Worm (Caenorhabditis elegans): ENCODE results near the gene ZK856.16.

ZK856.16 gene

DNA sequence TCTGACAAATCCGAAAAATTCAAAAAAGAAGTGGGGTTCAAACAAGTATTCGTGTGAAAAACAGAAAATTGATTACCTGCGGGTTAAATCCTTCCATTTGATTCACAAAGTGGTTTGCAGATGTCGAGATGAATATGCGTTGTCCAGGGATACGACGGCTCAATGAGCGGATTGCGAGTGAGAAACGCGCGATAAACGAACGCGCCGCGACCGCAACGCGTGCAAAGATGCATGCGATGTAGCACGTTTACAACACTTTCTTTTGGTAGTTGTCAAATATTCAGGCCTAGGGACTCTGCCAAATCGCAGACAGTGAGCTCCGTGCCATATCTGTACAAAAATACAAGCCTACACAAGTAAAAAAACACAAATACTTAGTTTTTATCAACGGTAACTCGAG, 33.3 kb upstream of the ZK856.16 start, which contains the start of gene fubl-1:
Gene fubl-1, minus strand, starts transcription at position 202 of the 400 bp plus-strand sequence.
- TF ChIP-seq dao-5 (tag; optimal IDR thresholded peaks at IDR 0.05) (no peak), W03F9.2 (tag; optimal IDR thresholded peaks at IDR 0.05) (no peak)

DNA sequence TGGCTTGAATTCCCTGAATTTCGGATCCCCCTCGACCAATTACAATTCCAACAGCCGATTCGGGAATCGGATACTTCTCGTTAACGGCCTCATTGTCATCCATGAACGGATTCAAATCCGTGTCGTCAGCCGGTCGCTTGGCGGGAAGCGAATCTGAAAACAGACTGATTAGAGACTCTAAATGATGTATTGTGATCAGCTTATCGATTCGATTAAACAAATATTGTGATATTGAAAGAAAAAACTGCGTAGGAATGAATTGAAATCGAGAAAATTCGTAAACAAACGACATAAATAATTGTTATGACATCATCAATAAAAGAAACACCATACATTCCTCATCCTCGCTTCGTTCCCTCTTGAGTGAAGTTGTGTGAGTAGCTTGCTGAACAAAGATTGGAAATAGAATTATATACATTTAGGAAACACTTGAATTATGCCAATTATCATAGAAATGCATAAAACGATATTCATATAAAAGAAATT, 32.6 kb upstream of the ZK856.16 start:
- no peak for TF ChIP-seq W03F9.2 (tag; optimal IDR thresholded peaks at IDR 0.05)
- no peak for TF ChIP-seq dao-5 (tag; optimal IDR thresholded peaks at IDR 0.05)
- no peak for TF ChIP-seq him-1 (tag; optimal IDR thresholded peaks at IDR 0.05)

DNA sequence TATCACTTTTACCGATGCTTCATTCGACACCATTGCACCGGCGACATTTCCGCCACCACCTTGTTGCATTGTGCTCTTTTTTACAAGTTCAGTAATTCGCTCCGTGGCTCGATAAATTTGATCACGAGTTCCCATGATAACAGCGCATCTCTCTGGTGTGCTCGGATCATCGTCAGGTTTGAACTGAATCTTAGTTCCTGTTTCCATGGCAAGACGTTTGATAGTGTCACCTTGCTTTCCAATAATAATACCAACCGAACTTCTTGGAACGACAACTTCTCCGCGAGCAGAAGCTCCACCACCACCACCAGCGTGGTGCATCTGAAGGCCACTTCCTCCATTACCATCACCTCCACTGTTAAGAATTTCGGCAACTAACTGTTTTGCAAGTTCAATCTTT, 31.8 kb upstream of the ZK856.16 start:
- TF ChIP-seq him-1 (tag; optimal IDR thresholded peaks at IDR 0.05) (no peak), W03F9.2 (tag; optimal IDR thresholded peaks at IDR 0.05) (no peak), dao-5 (tag; optimal IDR thresholded peaks at IDR 0.05) (no peak)

DNA sequence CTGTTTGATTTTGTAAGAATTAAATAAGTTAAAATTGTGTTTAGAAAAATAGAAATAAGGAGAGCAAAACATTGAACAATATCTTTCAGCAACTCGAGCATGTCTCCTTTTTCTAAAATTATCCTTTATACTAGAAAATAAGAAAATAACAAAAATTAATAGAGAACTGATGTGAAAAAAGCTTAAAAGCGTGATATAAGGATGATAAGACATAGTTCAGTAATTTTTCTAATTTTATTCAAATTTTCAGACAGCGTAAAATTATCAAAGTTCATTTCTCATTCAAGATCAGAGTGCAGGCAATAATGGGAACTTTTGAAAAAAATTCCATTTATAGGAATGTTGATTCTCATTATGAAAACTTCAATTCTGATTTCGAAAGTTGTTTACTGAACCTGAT, 27.9 kb upstream of the ZK856.16 start, which contains the start of gene str-182:
Gene str-182, minus strand, starts transcription at position 101 of the 400 bp plus-strand sequence.
- TF ChIP-seq dao-5 (tag; optimal IDR thresholded peaks at IDR 0.05): no peak
- no peak for TF ChIP-seq W03F9.2 (tag; optimal IDR thresholded peaks at IDR 0.05)
- TF ChIP-seq him-1 (tag; optimal IDR thresholded peaks at IDR 0.05): no peak

DNA sequence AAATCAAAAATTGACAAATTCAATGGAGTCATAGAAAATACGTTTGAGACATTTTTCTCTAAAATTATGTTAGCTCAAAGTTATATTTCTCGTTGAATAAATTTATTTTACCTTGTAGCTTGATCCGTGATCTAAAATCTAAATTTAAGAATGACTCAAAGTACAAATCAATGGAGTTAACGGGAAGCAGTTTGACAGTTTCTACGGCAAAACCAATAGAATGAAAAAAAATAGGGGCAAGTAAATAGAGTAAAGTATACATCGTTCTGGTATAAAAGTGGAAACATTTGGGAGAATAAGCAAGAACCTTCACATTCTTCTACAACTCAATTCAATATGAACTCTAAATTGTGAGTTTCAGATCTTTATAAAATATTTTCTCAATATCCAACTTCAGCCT, 25.5 kb upstream of the ZK856.16 start, which contains the start of gene fipr-6:
Gene fipr-6, plus strand, starts transcription at position 301 of the 400 bp plus-strand sequence.
- TF ChIP-seq dao-5 (tag; optimal IDR thresholded peaks at IDR 0.05): no peak
- no peak for TF ChIP-seq W03F9.2 (tag; optimal IDR thresholded peaks at IDR 0.05)
- no peak for TF ChIP-seq him-1 (tag; optimal IDR thresholded peaks at IDR 0.05)

DNA sequence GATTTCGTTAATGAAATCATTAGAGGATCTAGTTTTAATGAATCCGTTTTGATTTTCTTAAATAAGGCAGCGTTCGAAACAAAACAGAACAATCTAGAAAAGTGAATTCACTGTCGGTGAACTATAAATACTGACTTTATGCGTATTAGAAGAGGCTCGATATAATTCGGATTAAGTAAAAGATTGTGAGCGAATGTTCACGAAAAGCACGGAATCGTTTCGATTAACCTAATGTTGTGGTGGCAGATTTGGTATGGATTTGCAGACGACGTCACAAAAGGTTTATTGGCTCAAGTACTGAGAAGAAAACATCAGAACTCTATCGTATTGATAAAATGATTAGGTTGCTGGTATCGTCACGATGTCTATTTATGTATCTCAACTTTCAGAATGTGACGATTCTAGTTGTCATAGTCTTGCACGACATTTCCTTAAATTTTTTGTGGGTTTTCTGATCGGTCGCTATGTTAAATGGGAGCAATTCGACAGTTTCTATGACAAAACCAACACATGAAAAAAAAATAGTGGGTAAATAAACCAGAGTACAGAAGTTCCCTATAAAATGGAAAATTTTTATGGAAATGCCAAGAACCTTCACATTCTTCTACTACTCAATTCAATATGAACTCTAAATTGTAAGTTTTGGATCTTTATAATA, 24.0 kb upstream of the ZK856.16 start, which contains the start of the genes pyt-1 and fipr-7:
Gene pyt-1, minus strand, starts transcription at position 101 of the 658 bp plus-strand sequence.
Gene fipr-7, plus strand, starts transcription at position 608 of the 658 bp plus-strand sequence.
- TF ChIP-seq W03F9.2 (tag; optimal IDR thresholded peaks at IDR 0.05) (no peak), dao-5 (tag; optimal IDR thresholded peaks at IDR 0.05) (no peak), him-1 (tag; optimal IDR thresholded peaks at IDR 0.05) (no peak)

DNA sequence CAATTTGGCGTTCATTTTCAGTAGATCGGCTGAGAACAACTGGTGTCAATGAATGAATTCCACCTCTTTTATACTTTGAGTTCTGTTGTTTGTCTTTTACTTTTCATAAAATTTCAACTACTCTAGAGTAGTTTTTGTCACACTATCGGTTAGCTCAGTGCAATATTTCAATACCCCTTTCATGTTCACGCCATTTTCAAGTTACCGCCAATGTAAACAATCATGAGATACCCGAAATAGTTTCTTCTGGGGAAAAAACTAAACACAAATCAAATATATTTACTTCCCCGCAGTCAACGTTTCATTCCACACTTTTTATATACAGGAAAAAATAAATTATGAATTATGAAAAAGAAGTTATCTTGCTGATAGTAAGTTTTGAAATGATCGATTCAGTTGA, 23.0 kb upstream of the ZK856.16 start, which contains the start of gene fipr-4:
Gene fipr-4, minus strand, starts transcription at position 101 of the 400 bp plus-strand sequence.
- TF ChIP-seq W03F9.2 (tag; optimal IDR thresholded peaks at IDR 0.05) (no peak), dao-5 (tag; optimal IDR thresholded peaks at IDR 0.05) (no peak), him-1 (tag; optimal IDR thresholded peaks at IDR 0.05) (no peak)

DNA sequence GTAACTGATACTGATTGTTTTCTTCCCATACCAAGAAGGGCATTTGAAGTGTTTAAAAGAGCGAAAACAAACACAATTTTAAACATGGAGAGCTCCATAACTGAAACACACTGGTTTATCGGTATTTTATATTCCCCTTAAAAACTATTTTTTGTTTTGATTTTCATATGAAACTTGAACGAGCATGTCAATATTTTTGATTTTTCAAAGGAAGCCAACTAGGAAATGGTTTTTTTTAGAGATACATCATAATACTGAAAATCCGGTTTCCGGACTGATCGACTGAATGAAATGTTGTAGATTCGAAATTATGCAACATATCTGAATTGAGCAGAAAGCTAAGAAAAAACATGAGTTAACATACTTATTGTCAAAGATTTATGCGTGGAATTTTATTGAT, 21.9 kb upstream of the ZK856.16 start, which contains the start of gene ttr-19:
Gene ttr-19, minus strand, starts transcription at position 101 of the 400 bp plus-strand sequence.
- TF ChIP-seq dao-5 (tag; optimal IDR thresholded peaks at IDR 0.05): no peak
- no peak for TF ChIP-seq W03F9.2 (tag; optimal IDR thresholded peaks at IDR 0.05)
- TF ChIP-seq him-1 (tag; optimal IDR thresholded peaks at IDR 0.05): no peak

DNA sequence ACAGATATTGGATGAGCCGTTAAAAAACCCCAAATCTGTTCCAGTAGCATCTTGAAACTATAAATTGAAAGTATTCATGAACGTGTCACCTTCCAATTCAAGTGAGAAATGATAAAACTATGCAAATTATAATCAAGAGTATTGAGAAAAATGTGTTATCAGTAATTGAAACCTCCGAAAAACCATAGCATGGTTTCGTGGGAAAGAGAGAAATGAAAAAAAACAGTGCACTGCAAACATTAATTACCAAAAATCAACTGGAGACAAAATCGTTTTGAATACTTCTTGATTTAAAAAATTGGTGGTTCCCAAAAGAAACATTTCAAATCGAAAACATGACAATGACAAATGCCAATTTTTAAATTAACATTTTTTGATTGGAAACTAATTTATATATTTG, 20.2 kb upstream of the ZK856.16 start, which contains the start of gene daf-36:
Gene daf-36, minus strand, starts transcription at position 101 of the 400 bp plus-strand sequence.
- no peak for TF ChIP-seq dao-5 (tag; optimal IDR thresholded peaks at IDR 0.05)
- no peak for TF ChIP-seq W03F9.2 (tag; optimal IDR thresholded peaks at IDR 0.05)
- no peak for TF ChIP-seq him-1 (tag; optimal IDR thresholded peaks at IDR 0.05)

DNA sequence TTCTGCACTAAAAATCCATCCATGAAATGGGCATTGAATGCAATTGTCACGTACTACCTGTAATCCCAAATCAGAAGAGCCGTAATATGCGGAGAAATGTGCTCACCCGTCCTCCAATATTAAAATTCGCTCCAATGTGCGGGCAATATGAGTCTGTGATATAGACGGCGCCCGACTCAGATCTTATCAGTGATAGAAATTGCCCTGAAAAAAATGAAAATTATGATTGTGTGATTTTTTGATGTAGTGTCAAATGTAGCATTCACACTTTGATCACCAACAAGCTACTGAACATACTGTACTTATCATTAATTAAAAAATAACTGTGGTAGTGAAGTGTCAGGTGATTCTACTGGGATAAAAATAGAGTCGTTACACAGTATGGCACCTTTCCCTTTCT, 19.2 kb upstream of the ZK856.16 start:
- TF ChIP-seq him-1 (tag; optimal IDR thresholded peaks at IDR 0.05) (no peak), dao-5 (tag; optimal IDR thresholded peaks at IDR 0.05) (no peak), W03F9.2 (tag; optimal IDR thresholded peaks at IDR 0.05) (no peak)

DNA sequence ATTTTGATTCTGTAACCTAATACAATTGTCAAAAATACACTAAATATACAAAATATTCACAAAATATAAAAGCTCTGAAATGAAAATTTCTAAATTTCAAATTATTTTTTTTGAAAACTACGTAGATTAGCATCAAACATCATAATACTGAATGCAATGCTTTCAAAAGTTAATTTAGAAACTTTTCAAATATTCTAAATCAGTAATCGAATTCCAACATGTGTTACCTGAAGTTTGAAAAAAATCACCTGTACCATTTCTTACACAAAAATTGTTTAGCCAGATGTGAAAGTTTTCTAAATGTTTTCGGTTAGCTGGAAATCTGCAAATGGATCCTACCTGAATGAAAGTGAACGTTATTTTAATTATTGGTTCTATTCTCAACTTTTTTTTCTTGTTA, 16.6 kb upstream of the ZK856.16 start, which contains the start of gene C12D8.20:
Gene C12D8.20, plus strand, starts transcription at position 301 of the 400 bp plus-strand sequence.
- TF ChIP-seq him-1 (tag; optimal IDR thresholded peaks at IDR 0.05): no peak
- TF ChIP-seq dao-5 (tag; optimal IDR thresholded peaks at IDR 0.05): no peak
- TF ChIP-seq W03F9.2 (tag; optimal IDR thresholded peaks at IDR 0.05): no peak

DNA sequence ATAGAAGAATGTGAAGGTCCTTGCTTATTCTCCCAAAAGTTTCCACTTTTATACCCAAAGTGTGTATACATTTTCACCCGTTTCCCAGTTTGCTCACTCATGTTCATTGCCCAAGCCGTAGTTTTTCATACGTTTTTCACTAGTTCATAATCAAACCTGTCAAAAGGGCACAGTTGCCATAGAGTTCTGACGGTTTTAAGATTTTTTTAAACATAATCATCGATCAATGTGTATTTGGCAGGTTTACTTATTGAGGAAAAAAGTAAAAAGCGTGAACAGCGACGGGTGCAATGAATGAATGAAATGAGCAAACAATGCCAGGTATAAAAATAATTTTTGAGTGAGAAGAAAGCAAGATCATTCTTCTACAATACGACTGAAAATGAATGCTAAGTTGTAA, 15.9 kb upstream of the ZK856.16 start, which contains the start of the genes fipr-5 and fipr-9:
Gene fipr-5, minus strand, starts transcription at position 101 of the 400 bp plus-strand sequence.
Gene fipr-9, plus strand, starts transcription at position 346 of the 400 bp plus-strand sequence.
- TF ChIP-seq him-1 (tag; optimal IDR thresholded peaks at IDR 0.05) (no peak), W03F9.2 (tag; optimal IDR thresholded peaks at IDR 0.05) (no peak), dao-5 (tag; optimal IDR thresholded peaks at IDR 0.05) (no peak)

DNA sequence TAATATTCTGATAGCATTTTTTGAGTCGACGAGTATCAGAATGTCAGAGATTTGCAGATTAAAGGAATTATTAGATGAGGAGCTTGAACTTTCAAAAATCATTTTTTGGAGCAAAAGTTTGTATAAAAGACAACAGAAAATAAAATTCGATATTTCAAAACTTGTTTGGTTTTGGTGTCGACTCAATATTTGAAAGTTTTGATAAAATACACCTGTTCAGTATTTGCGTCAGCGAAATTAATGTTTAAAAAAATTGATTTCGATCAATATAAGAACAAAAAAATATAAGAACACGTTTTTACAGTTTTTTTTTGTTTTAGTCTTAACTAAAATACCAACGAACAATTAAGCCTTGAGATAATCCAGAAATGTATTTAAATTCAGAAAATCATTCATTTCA, 15.2 kb upstream of the ZK856.16 start, which contains the start of gene C12D8.13:
Gene C12D8.13, minus strand, starts transcription at position 101 of the 400 bp plus-strand sequence.
- TF ChIP-seq him-1 (tag; optimal IDR thresholded peaks at IDR 0.05): no peak
- no peak for TF ChIP-seq W03F9.2 (tag; optimal IDR thresholded peaks at IDR 0.05)
- no peak for TF ChIP-seq dao-5 (tag; optimal IDR thresholded peaks at IDR 0.05)

DNA sequence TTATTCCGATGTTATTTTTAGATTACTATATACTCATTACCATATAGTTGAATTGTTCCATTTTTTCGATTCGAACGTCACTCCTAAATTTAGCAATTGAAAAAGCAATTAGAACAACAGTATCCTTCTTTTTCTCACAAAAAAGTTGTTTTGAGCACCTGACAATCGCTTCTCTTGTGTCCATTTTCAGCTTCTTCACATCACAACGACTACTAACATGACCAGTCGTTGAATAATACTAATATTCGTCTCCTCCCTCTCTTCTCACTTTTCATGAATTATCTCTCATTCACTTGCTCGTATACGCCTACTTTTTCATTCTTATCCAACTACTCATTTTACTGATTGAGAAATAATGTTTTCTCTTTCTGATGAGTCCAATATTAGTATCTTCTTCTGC, 11.3 kb upstream of the ZK856.16 start, which contains the start of gene ZK856.14:
Gene ZK856.14, plus strand, starts transcription at position 301 of the 400 bp plus-strand sequence.
- TF ChIP-seq him-1 (tag; optimal IDR thresholded peaks at IDR 0.05) (no peak), W03F9.2 (tag; optimal IDR thresholded peaks at IDR 0.05) (no peak), dao-5 (tag; optimal IDR thresholded peaks at IDR 0.05) (no peak)

Measured in whole organism, L4/young adult.